Worm (Caenorhabditis elegans): ENCODE results near the gene F18E3.11.

DNA sequence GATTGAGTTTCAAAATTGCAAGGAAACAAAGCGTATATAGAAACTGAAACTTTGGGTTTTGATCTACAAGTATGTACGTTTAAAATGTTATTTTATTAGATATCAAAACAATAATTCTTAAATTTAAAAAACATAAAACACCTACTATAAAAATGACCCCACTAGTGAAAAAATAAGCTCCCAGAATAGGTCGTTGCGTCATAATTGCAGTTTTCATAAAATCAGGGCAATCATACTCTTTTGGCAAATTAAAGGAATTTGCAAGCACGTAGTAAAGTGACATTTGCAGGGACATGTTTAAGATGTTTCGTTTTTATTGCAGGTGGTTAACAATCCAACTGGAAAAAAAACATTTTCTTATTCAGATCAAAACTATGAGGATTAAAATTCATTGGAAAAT, 4.8 kb upstream of the F18E3.11 start, which contains the start of gene srt-6:
- no peak for TF ChIP-seq drap-1 (GFP tag; optimal IDR thresholded peaks at IDR 0.05)
- TF ChIP-seq unc-62 (GFP tag; optimal IDR thresholded peaks at IDR 0.05) = no peak
- TF ChIP-seq ces-1 (GFP tag; optimal IDR thresholded peaks at IDR 0.05) = no peak
- TF ChIP-seq snpc-4 (tag; optimal IDR thresholded peaks at IDR 0.05) = no peak
- no peak for TF ChIP-seq sptf-1 (tag; optimal IDR thresholded peaks at IDR 0.05)
- TF ChIP-seq mep-1 (tag; optimal IDR thresholded peaks at IDR 0.05) = no peak
- TF ChIP-seq lin-13 (tag; optimal IDR thresholded peaks at IDR 0.05) = no peak
- TF ChIP-seq ztf-11 (tag; optimal IDR thresholded peaks at IDR 0.05) = no peak
- no peak for TF ChIP-seq elt-3 (tag; optimal IDR thresholded peaks at IDR 0.05)
- TF ChIP-seq lsy-2 (tag; optimal IDR thresholded peaks at IDR 0.05) = no peak

All from whole organism, mixed stage, embryonic.